Fruit fly (Drosophila melanogaster) whole organism, embryonic: Measurements from ENCODE around the gene Eip63F-1.

ENCODE experiments used
- Awh ChIP-seq: fragments of 200-800 bp; sonication (Bioruptor generic); IDR thresholded peaks from 2 replicates; pipeline ENCODE4, ENCODE4 v1.3.6; 2022; ENCODE audit warnings: missing biosample characterization, missing genetic modification characterization
- Bteb2 ChIP-seq: fragments of 200-800 bp; sonication (Bioruptor generic); optimal IDR thresholded peaks from 2 replicates; lab custom pipeline; 2016; ENCODE audit warnings: missing biosample characterization, missing genetic modification characterization
- CG10267 ChIP-seq: fragments of 200-800 bp; sonication (Bioruptor generic); optimal IDR thresholded peaks from 2 replicates; lab custom pipeline; 2018; ENCODE audit warnings: missing biosample characterization, mild to moderate bottlenecking, missing genetic modification characterization, moderate library complexity
- CG10366 ChIP-seq: fragments of 200-800 bp; sonication (Bioruptor generic); IDR thresholded peaks from 2 replicates; pipeline ENCODE4 v1.3.6; 2022; ENCODE audit warnings: missing biosample characterization, missing genetic modification characterization
- CG10654 ChIP-seq: fragments of 200-800 bp; sonication (Bioruptor generic); optimal IDR thresholded peaks from 2 replicates; lab custom pipeline; 2016; ENCODE audit warnings: missing biosample characterization, missing genetic modification characterization
- CG11456 ChIP-seq: fragments of 200-800 bp; sonication (Bioruptor generic); IDR thresholded peaks from 3 replicates; pipeline ENCODE4 v1.3.6; 2022; ENCODE audit warnings: missing biosample characterization, missing genetic modification characterization
- CG11695 ChIP-seq: fragments of 200-800 bp; sonication (Bioruptor generic); IDR thresholded peaks from 3 replicates; pipeline ENCODE4 v1.3.6; 2022; ENCODE audit warnings: missing biosample characterization, missing genetic modification characterization
- CG12299 ChIP-seq: fragments of 200-800 bp; sonication (Bioruptor generic); optimal IDR thresholded peaks from 2 replicates; lab custom pipeline; 2018; ENCODE audit warnings: missing biosample characterization, mild to moderate bottlenecking, missing genetic modification characterization
- CG12942 ChIP-seq: fragments of 200-800 bp; sonication (Bioruptor generic); optimal IDR thresholded peaks from 3 replicates; lab custom pipeline; 2016; ENCODE audit warnings: missing biosample characterization, missing genetic modification characterization
- CG14710 ChIP-seq: fragments of 200-800 bp; sonication (Bioruptor generic); optimal IDR thresholded peaks from 3 replicates; lab custom pipeline; 2019; ENCODE audit warnings: missing biosample characterization, mild to moderate bottlenecking, missing genetic modification characterization, moderate library complexity
- CG15011 ChIP-seq: fragments of 200-800 bp; sonication (Bioruptor generic); optimal IDR thresholded peaks from 3 replicates; lab custom pipeline; 2018; ENCODE audit warnings: missing biosample characterization, mild to moderate bottlenecking, missing genetic modification characterization
- CG18764 ChIP-seq: fragments of 200-800 bp; sonication (Bioruptor generic); optimal IDR thresholded peaks from 3 replicates; lab custom pipeline; 2016; ENCODE audit warnings: missing biosample characterization, missing genetic modification characterization
- CG32532 ChIP-seq: fragments of 200-800 bp; sonication (Bioruptor generic); IDR thresholded peaks from 2 replicates; pipeline ENCODE4 v1.3.6; 2022; ENCODE audit warnings: missing biosample characterization, missing genetic modification characterization
- CG3407 ChIP-seq: fragments of 200-800 bp; sonication (Bioruptor generic); optimal IDR thresholded peaks from 2 replicates; lab custom pipeline; 2018; ENCODE audit warnings: missing biosample characterization, mild to moderate bottlenecking, missing genetic modification characterization
- CG7556 ChIP-seq: fragments of 200-800 bp; sonication (Bioruptor generic); optimal IDR thresholded peaks from 2 replicates; lab custom pipeline; 2017; ENCODE audit warnings: missing biosample characterization, mild to moderate bottlenecking, missing genetic modification characterization
- D ChIP-seq, 2 experiments: fragments of 200-800 bp in 1 of 2; fragments of >200 bp in 1 of 2; sonication (Bioruptor generic) in 1 of 2; optimal IDR thresholded peaks; 2 replicates in 1 of 2; 3 replicates in 1 of 2; lab custom pipeline; 2017; ENCODE audit warnings: mild to moderate bottlenecking in 1 of 2, missing biosample characterization in 1 of 2, missing genetic modification characterization in 1 of 2, missing genetic modification reagents in 1 of 2
- Dfd ChIP-seq, 2 experiments: fragments of >200 bp; optimal IDR thresholded peaks; 2 replicates each; lab custom pipeline; 2017; ENCODE audit warnings: missing biosample characterization in 2 of 2, missing genetic modification characterization in 2 of 2
- Dll ChIP-seq: fragments of 200-800 bp; sonication (Bioruptor generic); IDR thresholded peaks from 4 replicates; pipeline ENCODE4 v1.3.6; 2022; ENCODE audit warnings: missing biosample characterization, missing genetic modification characterization; ENCODE audit not compliant: partially characterized antibody
- Doc3 ChIP-seq: fragments of 200-800 bp; sonication (Bioruptor generic); IDR thresholded peaks from 3 replicates; pipeline ENCODE4 v1.3.6; 2022; ENCODE audit warnings: missing biosample characterization, missing genetic modification characterization; ENCODE audit not compliant: partially characterized antibody
- Dp ChIP-seq: fragments of 200-800 bp; sonication (Bioruptor generic); optimal IDR thresholded peaks from 2 replicates; lab custom pipeline; 2018; ENCODE audit warnings: missing biosample characterization, mild to moderate bottlenecking, missing genetic modification characterization, moderate library complexity
- E2f1 ChIP-seq: fragments of 200-800 bp; sonication (Bioruptor generic); IDR thresholded peaks from 2 replicates; pipeline ENCODE4 v1.3.6; 2022; ENCODE audit warnings: missing biosample characterization, missing genetic modification characterization
- HLH3B ChIP-seq: fragments of 200-800 bp; sonication (Bioruptor generic); IDR thresholded peaks from 2 replicates; pipeline ENCODE4 v1.3.6; 2022; ENCODE audit warnings: missing biosample characterization, missing genetic modification characterization
- Hr3 ChIP-seq: fragments of 200-800 bp; sonication (Bioruptor generic); optimal IDR thresholded peaks from 3 replicates; lab custom pipeline; 2016; ENCODE audit warnings: missing biosample characterization, missing genetic modification characterization
- Hr39 ChIP-seq: fragments of >200 bp; optimal IDR thresholded peaks from 2 replicates; lab custom pipeline; 2017
- Meics ChIP-seq: fragments of 200-800 bp; sonication (Bioruptor generic); optimal IDR thresholded peaks from 2 replicates; lab custom pipeline; 2017; ENCODE audit warnings: missing biosample characterization, mild to moderate bottlenecking, missing genetic modification characterization
- NC2α ChIP-seq: fragments of 200-800 bp; sonication (Bioruptor generic); optimal IDR thresholded peaks from 2 replicates; lab custom pipeline; 2016; ENCODE audit warnings: missing biosample characterization, missing genetic modification characterization
- Nf-YB ChIP-seq: fragments of 200-800 bp; sonication (Bioruptor generic); optimal IDR thresholded peaks from 3 replicates; lab custom pipeline; 2019; ENCODE audit warnings: missing biosample characterization, mild to moderate bottlenecking, missing genetic modification characterization, moderate library complexity
- Oaz ChIP-seq: fragments of 200-800 bp; sonication (Bioruptor generic); IDR thresholded peaks from 2 replicates; pipeline ENCODE4 v1.3.6; 2022; ENCODE audit warnings: missing biosample characterization, missing genetic modification characterization
- Poxn ChIP-seq: fragments of 200-800 bp; sonication (Bioruptor generic); IDR thresholded peaks from 2 replicates; pipeline ENCODE4 v1.3.6; 2022; ENCODE audit warnings: missing biosample characterization, missing genetic modification characterization
- Six4 ChIP-seq: fragments of 200-800 bp; sonication (Bioruptor generic); optimal IDR thresholded peaks from 2 replicates; lab custom pipeline; 2016; ENCODE audit warnings: missing biosample characterization, missing genetic modification characterization
- Taf1 ChIP-seq: fragments of 200-800 bp; sonication (Bioruptor generic); IDR thresholded peaks from 2 replicates; pipeline ENCODE4 v1.3.6; 2022; ENCODE audit warnings: missing biosample characterization, missing genetic modification characterization
- Vsx1 ChIP-seq: fragments of 200-800 bp; sonication (Bioruptor generic); optimal IDR thresholded peaks from 2 replicates; lab custom pipeline; 2017; ENCODE audit warnings: missing biosample characterization, mild to moderate bottlenecking, missing genetic modification characterization, missing genetic modification reagents
- Xbp1 ChIP-seq: fragments of 200-800 bp; sonication (Bioruptor generic); optimal IDR thresholded peaks from 3 replicates; lab custom pipeline; 2016; ENCODE audit warnings: missing biosample characterization, mild to moderate bottlenecking, missing genetic modification characterization
- az2 ChIP-seq: fragments of 200-800 bp; sonication (Bioruptor generic); optimal IDR thresholded peaks from 3 replicates; lab custom pipeline; 2016; ENCODE audit warnings: missing biosample characterization, missing genetic modification characterization
- bbx ChIP-seq: fragments of 200-800 bp; sonication (Bioruptor generic); IDR thresholded peaks from 2 replicates; pipeline ENCODE4 v1.3.6; 2022; ENCODE audit warnings: missing biosample characterization, missing genetic modification characterization; ENCODE audit not compliant: partially characterized antibody
- bcd ChIP-seq: fragments of 200-800 bp; sonication (Bioruptor generic); optimal IDR thresholded peaks from 2 replicates; lab custom pipeline; 2017; ENCODE audit warnings: missing biosample characterization, mild to moderate bottlenecking, missing genetic modification characterization
- crp ChIP-seq, 2 experiments: fragments of 200-800 bp; sonication (Bioruptor generic); optimal IDR thresholded peaks; 2 replicates in 1 of 2; 3 replicates in 1 of 2; lab custom pipeline; 2017; ENCODE audit warnings: missing biosample characterization in 2 of 2, missing genetic modification characterization in 2 of 2, mild to moderate bottlenecking in 1 of 2, moderate library complexity in 1 of 2
- dmrt11E ChIP-seq: fragments of 200-800 bp; sonication (Bioruptor generic); optimal IDR thresholded peaks from 3 replicates; lab custom pipeline; 2018; ENCODE audit warnings: missing biosample characterization, mild to moderate bottlenecking, missing genetic modification characterization, moderate library complexity
- dysf ChIP-seq: fragments of 200-800 bp; sonication (Bioruptor generic); IDR thresholded peaks from 3 replicates; pipeline ENCODE4 v1.3.6; 2022; ENCODE audit warnings: missing biosample characterization, missing genetic modification characterization
- exex ChIP-seq: fragments of 200-800 bp; sonication (Bioruptor generic); optimal IDR thresholded peaks from 4 replicates; lab custom pipeline; 2018; ENCODE audit warnings: missing biosample characterization, mild to moderate bottlenecking, missing genetic modification characterization, moderate library complexity
- fd102C ChIP-seq: fragments of 200-800 bp; sonication (Bioruptor generic); optimal IDR thresholded peaks from 2 replicates; lab custom pipeline; 2018; ENCODE audit warnings: missing biosample characterization, mild to moderate bottlenecking, missing genetic modification characterization, moderate library complexity
- gcm2 ChIP-seq: fragments of 200-800 bp; sonication (Bioruptor generic); optimal IDR thresholded peaks from 2 replicates; lab custom pipeline; 2016; ENCODE audit warnings: missing biosample characterization, missing genetic modification characterization
- gfzf ChIP-seq: fragments of 200-800 bp; sonication (Bioruptor generic); optimal IDR thresholded peaks from 2 replicates; lab custom pipeline; 2016; ENCODE audit warnings: missing biosample characterization, mild to moderate bottlenecking, missing genetic modification characterization, moderate library complexity
- org-1 ChIP-seq: fragments of 200-800 bp; sonication (Bioruptor generic); optimal IDR thresholded peaks from 2 replicates; lab custom pipeline; 2017; ENCODE audit warnings: missing biosample characterization, missing genetic modification characterization
- ro ChIP-seq: fragments of 200-800 bp; sonication (Bioruptor generic); IDR thresholded peaks from 2 replicates; pipeline ENCODE4 v1.3.6; 2022; ENCODE audit warnings: missing biosample characterization, missing genetic modification characterization
- toy ChIP-seq: fragments of 200-800 bp; sonication (Bioruptor generic); IDR thresholded peaks from 2 replicates; pipeline ENCODE4 v1.3.6; 2022; ENCODE audit warnings: missing biosample characterization, missing genetic modification characterization
- unpg ChIP-seq: fragments of 200-800 bp; sonication (Bioruptor generic); optimal IDR thresholded peaks from 3 replicates; lab custom pipeline; 2018; ENCODE audit warnings: missing biosample characterization, mild to moderate bottlenecking, missing genetic modification characterization, moderate library complexity
- zen2 ChIP-seq: fragments of 200-800 bp; sonication (Bioruptor generic); IDR thresholded peaks from 3 replicates; pipeline ENCODE4 v1.3.6; 2022; ENCODE audit warnings: missing biosample characterization, missing genetic modification characterization; ENCODE audit not compliant: partially characterized antibody
- zfh2 ChIP-seq: fragments of 200-800 bp; sonication (Bioruptor generic); optimal IDR thresholded peaks from 2 replicates; lab custom pipeline; 2016; ENCODE audit warnings: missing biosample characterization, missing genetic modification characterization

Gene Eip63F-1

dm6 chr3L:3908838-3909810 is 26.3 kb downstream of the Eip63F-1 start (continued):
- TF ChIP-seq D (optimal IDR thresholded peaks at IDR 0.05; lab: Kevin White, UChicago) (no peak), D (GFP tag; optimal IDR thresholded peaks at IDR 0.05; lab: Kevin White, UChicago) (no peak), gcm2 (GFP tag; lab: Kevin White, UChicago) (no peak), Six4 (GFP tag; lab: Kevin White, UChicago) (no peak), CG14710 (peak; percentile 47), Hr39 (no peak), org-1 (no peak), CG11456 (GFP tag; lab: Robert Waterston, UW) (no peak), toy (GFP tag; lab: Robert Waterston, UW) (no peak), bcd (GFP tag; lab: Kevin White, UChicago) (no peak), CG11695 (GFP tag; lab: Robert Waterston, UW) (no peak), Poxn (no peak), CG7556 (GFP tag; lab: Kevin White, UChicago) (no peak), CG10267 (tag; lab: Kevin White, UChicago) (peak; percentile 39), CG10366 (GFP tag; lab: Robert Waterston, UW) (no peak), fd102C (no peak), Xbp1 (GFP tag; lab: Kevin White, UChicago) (no peak), CG12299 (no peak), ro (GFP tag; lab: Robert Waterston, UW) (no peak), Dll (GFP tag; lab: Robert Waterston, UW) (peak; percentile 64; the same call in 2 of the 4 replicates), Nf-YB (no peak), unpg (GFP tag; lab: Kevin White, UChicago) (no peak), exex (no peak), Doc3 (GFP tag; lab: Robert Waterston, UW) (peak; percentile 51; the same call in 2 of the 3 replicates), Dp (GFP tag; lab: Kevin White, UChicago) (peak; percentile 72), bbx (peak; percentile 75), zen2 (GFP tag; lab: Robert Waterston, UW) (no peak), CG15011 (GFP tag; lab: Kevin White, UChicago) (no peak), Meics (GFP tag; lab: Kevin White, UChicago) (no peak), crp (GFP tag; optimal IDR thresholded peaks at IDR 0.05; lab: Kevin White, UChicago) (peak in 1 of 2 experiments; percentile 41), Vsx1 (GFP tag; lab: Kevin White, UChicago) (no peak), zfh2 (GFP tag; lab: Kevin White, UChicago) (no peak), Taf1 (GFP tag; lab: Robert Waterston, UW) (no peak), Oaz (no peak), Hr3 (GFP tag; lab: Kevin White, UChicago) (no peak), Bteb2 (GFP tag; lab: Kevin White, UChicago) (no peak), CG12942 (no peak), HLH3B (GFP tag; lab: Robert Waterston, UW) (no peak), gfzf (GFP tag; lab: Kevin White, UChicago) (peak; percentile 86), dmrt11E (tag; lab: Kevin White, UChicago) (no peak), CG18764 (GFP tag; lab: Kevin White, UChicago) (no peak), Awh (GFP tag; lab: Robert Waterston, UW) (no peak), dysf (no peak), CG3407 (GFP tag; lab: Kevin White, UChicago) (no peak), Dfd (GFP tag; optimal IDR thresholded peaks at IDR 0.05; lab: Kevin White, UChicago) (no peak), CG10654 (GFP tag; lab: Kevin White, UChicago) (no peak), az2 (GFP tag; lab: Kevin White, UChicago) (no peak), E2f1 (GFP tag; lab: Robert Waterston, UW) (no peak), NC2α (no peak), CG32532 (GFP tag; lab: Robert Waterston, UW) (no peak)
